Fruit fly (Drosophila melanogaster) whole organism, embryonic: ENCODE results near the gene Ugt316A1.

Source experiments
- Atf6 ChIP-seq: fragments of 200-800 bp; sonication (Bioruptor generic); IDR thresholded peaks from 2 replicates; pipeline ENCODE4 v1.3.6; 2022; ENCODE audit warnings: missing biosample characterization, missing genetic modification characterization
- CG1024 ChIP-seq: fragments of 200-800 bp; sonication (Bioruptor generic); IDR thresholded peaks from 2 replicates; pipeline ENCODE4 v1.3.6; 2022; ENCODE audit warnings: missing biosample characterization, missing genetic modification characterization
- CG11723 ChIP-seq: fragments of 200-800 bp; sonication (Bioruptor generic); optimal IDR thresholded peaks from 2 replicates; lab custom pipeline; 2017; ENCODE audit warnings: missing biosample characterization, mild to moderate bottlenecking, missing genetic modification characterization
- CG1233 ChIP-seq: fragments of 200-800 bp; sonication (Bioruptor generic); optimal IDR thresholded peaks from 4 replicates; lab custom pipeline; 2018; ENCODE audit warnings: missing biosample characterization, mild to moderate bottlenecking, missing genetic modification characterization
- CG12942 ChIP-seq: fragments of 200-800 bp; sonication (Bioruptor generic); optimal IDR thresholded peaks from 3 replicates; lab custom pipeline; 2016; ENCODE audit warnings: missing biosample characterization, missing genetic modification characterization
- CG13894 ChIP-seq: fragments of 200-800 bp; sonication (Bioruptor generic); optimal IDR thresholded peaks from 3 replicates; lab custom pipeline; 2018; ENCODE audit warnings: missing biosample characterization, mild to moderate bottlenecking, missing genetic modification characterization, moderate library complexity
- CG14860 ChIP-seq: fragments of 200-800 bp; sonication (Bioruptor generic); IDR thresholded peaks from 3 replicates; pipeline ENCODE4 v1.3.6; 2022; ENCODE audit warnings: missing biosample characterization, missing genetic modification characterization; ENCODE audit not compliant: partially characterized antibody
- CG15601 ChIP-seq: fragments of 200-800 bp; sonication (Bioruptor generic); optimal IDR thresholded peaks from 3 replicates; lab custom pipeline; 2019; ENCODE audit warnings: missing biosample characterization, mild to moderate bottlenecking, missing genetic modification characterization, moderate library complexity
- CG16779 ChIP-seq: fragments of 200-800 bp; sonication (Bioruptor generic); IDR thresholded peaks from 2 replicates; pipeline ENCODE4 v1.3.6; 2022; ENCODE audit warnings: missing biosample characterization, missing genetic modification characterization
- CG17186 ChIP-seq: fragments of 200-800 bp; sonication (Bioruptor generic); optimal IDR thresholded peaks from 3 replicates; lab custom pipeline; 2017; ENCODE audit warnings: missing biosample characterization, missing genetic modification reagents, missing genetic modification characterization
- CG17385 ChIP-seq: fragments of 200-800 bp; sonication (Bioruptor generic); optimal IDR thresholded peaks from 3 replicates; lab custom pipeline; 2018; ENCODE audit warnings: missing biosample characterization, mild to moderate bottlenecking, missing genetic modification characterization
- CG18011 ChIP-seq: fragments of 200-800 bp; sonication (Bioruptor generic); optimal IDR thresholded peaks from 2 replicates; lab custom pipeline; 2017; ENCODE audit warnings: missing biosample characterization, missing genetic modification characterization, mild to moderate bottlenecking, moderate library complexity, missing genotype
- CG30403 ChIP-seq: fragments of 200-800 bp; sonication (Bioruptor generic); optimal IDR thresholded peaks from 3 replicates; lab custom pipeline; 2016; ENCODE audit warnings: missing biosample characterization, missing genetic modification characterization
- CG3281 ChIP-seq: fragments of 200-800 bp; sonication (Bioruptor generic); optimal IDR thresholded peaks from 3 replicates; lab custom pipeline; 2017; ENCODE audit warnings: missing biosample characterization, mild to moderate bottlenecking, missing genetic modification characterization
- CG6689 ChIP-seq: fragments of 200-800 bp; sonication (Bioruptor generic); IDR thresholded peaks from 2 replicates; pipeline ENCODE4 v1.3.6; 2022; ENCODE audit warnings: missing biosample characterization, missing genetic modification characterization
- CG6791 ChIP-seq: fragments of 200-800 bp; sonication (Bioruptor generic); IDR thresholded peaks from 3 replicates; pipeline ENCODE4 v1.3.6; 2022; ENCODE audit warnings: missing biosample characterization, missing genetic modification characterization; ENCODE audit not compliant: partially characterized antibody
- CG9609 ChIP-seq: fragments of 200-800 bp; sonication (Bioruptor generic); optimal IDR thresholded peaks from 3 replicates; lab custom pipeline; 2016; ENCODE audit warnings: missing biosample characterization, missing genetic modification characterization
- CG9876 ChIP-seq: fragments of 200-800 bp; sonication (Bioruptor generic); optimal IDR thresholded peaks from 2 replicates; lab custom pipeline; 2016; ENCODE audit warnings: missing biosample characterization, missing genetic modification characterization
- CTCF ChIP-seq: fragments of 200-800 bp; sonication (Bioruptor generic); optimal IDR thresholded peaks from 2 replicates; lab custom pipeline; 2017; ENCODE audit warnings: missing biosample characterization, mild to moderate bottlenecking, missing genetic modification characterization, moderate library complexity
- CkIIα-i1 ChIP-seq: fragments of 200-800 bp; sonication (Bioruptor generic); IDR thresholded peaks from 2 replicates; pipeline ENCODE4 v1.3.6; 2022; ENCODE audit warnings: missing biosample characterization, missing genetic modification characterization
- CoRest ChIP-seq: fragments of 200-800 bp; sonication (Bioruptor generic); optimal IDR thresholded peaks from 3 replicates; lab custom pipeline; 2018; ENCODE audit warnings: missing biosample characterization, mild to moderate bottlenecking, missing genetic modification characterization, moderate library complexity
- Deaf1 ChIP-seq: fragments of 200-800 bp; optimal IDR thresholded peaks from 3 replicates; lab custom pipeline; 2019; ENCODE audit warnings: missing biosample characterization, mild to moderate bottlenecking, missing genetic modification characterization, moderate library complexity
- Doc3 ChIP-seq: fragments of 200-800 bp; sonication (Bioruptor generic); IDR thresholded peaks from 3 replicates; pipeline ENCODE4 v1.3.6; 2022; ENCODE audit warnings: missing biosample characterization, missing genetic modification characterization; ENCODE audit not compliant: partially characterized antibody
- Fer3 ChIP-seq: fragments of 200-800 bp; sonication (Bioruptor generic); optimal IDR thresholded peaks from 2 replicates; lab custom pipeline; 2018; ENCODE audit warnings: missing biosample characterization, mild to moderate bottlenecking, missing genetic modification characterization, moderate library complexity
- HHEX ChIP-seq: fragments of 200-800 bp; sonication (Bioruptor generic); optimal IDR thresholded peaks from 3 replicates; lab custom pipeline; 2017; ENCODE audit warnings: missing biosample characterization, mild to moderate bottlenecking, missing genetic modification characterization, missing genetic modification reagents
- HLH4C ChIP-seq: fragments of 200-800 bp; sonication (Bioruptor generic); IDR thresholded peaks from 3 replicates; pipeline ENCODE4 v1.3.6; 2022; ENCODE audit warnings: missing biosample characterization, missing genetic modification characterization; ENCODE audit not compliant: partially characterized antibody
- HLHmδ ChIP-seq: fragments of 200-800 bp; sonication (Bioruptor generic); optimal IDR thresholded peaks from 2 replicates; lab custom pipeline; 2018; ENCODE audit warnings: missing biosample characterization, mild to moderate bottlenecking, missing genetic modification characterization, moderate library complexity
- HmgD ChIP-seq: fragments of 200-800 bp; sonication (Bioruptor generic); optimal IDR thresholded peaks from 3 replicates; lab custom pipeline; 2016; ENCODE audit warnings: missing biosample characterization, missing genetic modification characterization
- Lhr ChIP-seq: fragments of 200-800 bp; sonication (Bioruptor generic); optimal IDR thresholded peaks from 3 replicates; lab custom pipeline; 2017; ENCODE audit warnings: mild to moderate bottlenecking, missing biosample characterization, missing genetic modification reagents, missing genetic modification characterization
- Opbp ChIP-seq: fragments of 200-800 bp; sonication (Bioruptor generic); IDR thresholded peaks from 3 replicates; pipeline ENCODE4 v1.3.6; 2022; ENCODE audit warnings: missing biosample characterization, missing genetic modification characterization; ENCODE audit not compliant: partially characterized antibody
- Spps ChIP-seq: fragments of 200-800 bp; sonication (Bioruptor generic); optimal IDR thresholded peaks from 2 replicates; lab custom pipeline; 2018; ENCODE audit warnings: missing biosample characterization, mild to moderate bottlenecking, missing genetic modification characterization
- Xbp1 ChIP-seq: fragments of 200-800 bp; sonication (Bioruptor generic); optimal IDR thresholded peaks from 3 replicates; lab custom pipeline; 2016; ENCODE audit warnings: missing biosample characterization, mild to moderate bottlenecking, missing genetic modification characterization
- YL-1 ChIP-seq: fragments of 200-800 bp; sonication (Bioruptor generic); optimal IDR thresholded peaks from 3 replicates; lab custom pipeline; 2017; ENCODE audit warnings: missing biosample characterization, mild to moderate bottlenecking, missing genetic modification characterization
- ase ChIP-seq: fragments of 200-800 bp; sonication (Bioruptor generic); IDR thresholded peaks from 3 replicates; pipeline ENCODE4 v1.3.6; 2022; ENCODE audit warnings: missing biosample characterization, missing genetic modification characterization
- az2 ChIP-seq: fragments of 200-800 bp; sonication (Bioruptor generic); optimal IDR thresholded peaks from 3 replicates; lab custom pipeline; 2016; ENCODE audit warnings: missing biosample characterization, missing genetic modification characterization
- da ChIP-seq: fragments of 200-800 bp; sonication (Bioruptor generic); optimal IDR thresholded peaks from 2 replicates; lab custom pipeline; 2016; ENCODE audit warnings: missing biosample characterization, missing genetic modification characterization
- dm ChIP-seq: fragments of 200-800 bp; sonication (Bioruptor generic); optimal IDR thresholded peaks from 3 replicates; lab custom pipeline; 2016; ENCODE audit warnings: missing biosample characterization, missing genetic modification characterization
- exex ChIP-seq: fragments of 200-800 bp; sonication (Bioruptor generic); optimal IDR thresholded peaks from 4 replicates; lab custom pipeline; 2018; ENCODE audit warnings: missing biosample characterization, mild to moderate bottlenecking, missing genetic modification characterization, moderate library complexity
- luna ChIP-seq: fragments of 200-800 bp; sonication (Bioruptor generic); optimal IDR thresholded peaks from 2 replicates; lab custom pipeline; 2016; ENCODE audit warnings: missing biosample characterization, missing genetic modification characterization
- odd ChIP-seq: fragments of 200-800 bp; sonication (Bioruptor generic); optimal IDR thresholded peaks from 2 replicates; lab custom pipeline; 2017; ENCODE audit warnings: missing biosample characterization, mild to moderate bottlenecking, missing genetic modification characterization
- repo ChIP-seq: fragments of 200-800 bp; sonication (Bioruptor generic); optimal IDR thresholded peaks from 2 replicates; lab custom pipeline; 2016; ENCODE audit warnings: missing biosample characterization, missing genetic modification characterization
- ro ChIP-seq: fragments of 200-800 bp; sonication (Bioruptor generic); IDR thresholded peaks from 2 replicates; pipeline ENCODE4 v1.3.6; 2022; ENCODE audit warnings: missing biosample characterization, missing genetic modification characterization
- sr ChIP-seq: fragments of 200-800 bp; sonication (Bioruptor generic); IDR thresholded peaks from 3 replicates; pipeline ENCODE4 v1.3.6; 2022; ENCODE audit warnings: missing biosample characterization, missing genetic modification characterization
- usp ChIP-seq: fragments of >200 bp; optimal IDR thresholded peaks from 2 replicates; lab custom pipeline; 2017; ENCODE audit warnings: missing biosample characterization, missing genetic modification characterization
- vfl ChIP-seq: fragments of 200-800 bp; sonication (Bioruptor generic); optimal IDR thresholded peaks from 2 replicates; lab custom pipeline; 2016; ENCODE audit warnings: missing biosample characterization, missing genetic modification characterization
- wor ChIP-seq: fragments of 200-800 bp; sonication (Bioruptor generic); IDR thresholded peaks from 2 replicates; pipeline ENCODE4 v1.3.6; 2022; ENCODE audit warnings: missing biosample characterization, missing genetic modification characterization
- zen ChIP-seq: fragments of 200-800 bp; sonication (Bioruptor generic); optimal IDR thresholded peaks from 3 replicates; lab custom pipeline; 2018; ENCODE audit warnings: missing biosample characterization, mild to moderate bottlenecking, missing genetic modification characterization, moderate library complexity
- zfh1 ChIP-seq: fragments of 200-800 bp; sonication (Bioruptor generic); IDR thresholded peaks from 3 replicates; pipeline ENCODE4 v1.3.6; 2022; ENCODE audit warnings: missing biosample characterization, missing genetic modification characterization
- zfh2 ChIP-seq: fragments of 200-800 bp; sonication (Bioruptor generic); optimal IDR thresholded peaks from 2 replicates; lab custom pipeline; 2016; ENCODE audit warnings: missing biosample characterization, missing genetic modification characterization

The Ugt316A1 gene

DNA sequence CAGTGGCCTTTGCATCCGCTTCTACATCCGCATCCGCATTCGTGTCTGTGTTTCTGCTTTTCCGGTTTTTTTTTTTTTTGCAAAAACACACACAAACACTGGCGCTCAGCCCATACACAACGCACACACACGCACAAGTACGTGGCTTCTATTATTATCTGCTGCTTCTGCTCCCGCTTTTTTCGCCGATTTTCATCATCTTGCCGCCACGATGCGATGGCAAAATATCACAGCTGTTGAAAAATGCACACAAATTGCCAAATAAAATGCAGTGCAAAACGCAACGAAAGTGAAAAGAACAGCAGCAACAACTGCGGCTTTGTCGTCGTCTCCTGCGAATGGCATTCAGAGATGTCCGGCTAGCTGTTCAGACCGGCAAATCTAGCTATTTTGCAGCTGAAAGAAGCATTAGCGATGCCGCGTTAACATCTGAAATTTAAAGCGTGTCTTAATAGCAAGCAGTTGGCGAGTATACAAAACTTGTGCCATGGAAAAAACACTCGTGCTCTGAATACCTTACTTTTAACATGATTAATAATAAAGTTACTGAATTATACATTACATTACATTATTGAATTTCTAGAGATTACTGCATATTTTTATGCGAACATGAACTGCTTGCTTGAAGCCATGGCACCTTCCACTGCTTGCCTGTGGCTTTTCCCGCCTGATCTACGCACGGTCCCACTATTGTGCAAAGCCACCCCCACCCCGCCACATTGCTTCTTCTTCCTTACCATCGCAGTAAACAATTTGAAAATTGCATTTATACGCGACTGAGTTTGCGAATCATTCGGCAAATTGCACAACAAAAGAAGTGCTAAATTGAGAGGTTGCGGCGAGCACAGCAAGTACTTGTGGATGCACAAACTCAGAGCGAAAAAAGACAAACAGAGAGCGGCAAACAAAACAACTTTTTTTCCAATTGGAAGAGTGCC lies at the start of gene Ugt316A1, which contains the start of gene Sfxn2 (continued):
- TF ChIP-seq CG17186 (GFP tag; lab: Kevin White, UChicago) = peak; percentile 33
- TF ChIP-seq CG15601 (tag; lab: Kevin White, UChicago) = peak; percentile 42
- no peak; the same call in 1 of the 2 replicates for TF ChIP-seq CG6689 (GFP tag; lab: Robert Waterston, UW)
- peak; percentile 25 for TF ChIP-seq dm (GFP tag; lab: Kevin White, UChicago)
- no peak for TF ChIP-seq CG16779
- TF ChIP-seq Fer3 (tag; lab: Kevin White, UChicago) = peak; percentile 1
- no peak for TF ChIP-seq Spps (tag; lab: Kevin White, UChicago)
- peak; percentile 30 for TF ChIP-seq zfh2 (GFP tag; lab: Kevin White, UChicago)
- no peak for TF ChIP-seq Doc3
- 0 out of 3 replicates have a peak, but pooled peaks have one; percentile 21 for TF ChIP-seq ase (GFP tag; lab: Robert Waterston, UW)
- peak; percentile 98 for TF ChIP-seq CG17385 (GFP tag; lab: Kevin White, UChicago)
- no peak for TF ChIP-seq Atf6 (GFP tag; lab: Robert Waterston, UW)
- no peak for TF ChIP-seq CG18011 (GFP tag; lab: Kevin White, UChicago)
- TF ChIP-seq HLHmδ (GFP tag; lab: Kevin White, UChicago) = peak; percentile 17
- no peak for TF ChIP-seq ro
- no peak for TF ChIP-seq CG1024
- no peak for TF ChIP-seq CkIIα-i1 (GFP tag; lab: Robert Waterston, UW)
- no peak for TF ChIP-seq luna (GFP tag; lab: Kevin White, UChicago)
- 0 out of 3 replicates have a peak, but pooled peaks have one; percentile 10 for TF ChIP-seq CG6791 (GFP tag; lab: Robert Waterston, UW)
- no peak for TF ChIP-seq sr (GFP tag; lab: Robert Waterston, UW)
- no peak; the same call in 2 of the 3 replicates for TF ChIP-seq Opbp
- no peak for TF ChIP-seq CG3281 (GFP tag; lab: Kevin White, UChicago)
- no peak for TF ChIP-seq repo (GFP tag; lab: Kevin White, UChicago)
- no peak for TF ChIP-seq CG1233 (GFP tag; lab: Kevin White, UChicago)
- TF ChIP-seq HmgD (GFP tag; lab: Kevin White, UChicago) = peak; percentile 33
- TF ChIP-seq wor (GFP tag; lab: Robert Waterston, UW) = no peak
- peak; percentile 51 for TF ChIP-seq YL-1 (GFP tag; lab: Kevin White, UChicago)
- no peak for TF ChIP-seq da (GFP tag; lab: Kevin White, UChicago)
- peak; percentile 26 for TF ChIP-seq CG11723 (GFP tag; lab: Kevin White, UChicago)
- TF ChIP-seq odd (GFP tag; lab: Kevin White, UChicago) = no peak
- peak; percentile 64 for TF ChIP-seq Xbp1 (GFP tag; lab: Kevin White, UChicago)
- TF ChIP-seq CG13894 (tag; lab: Kevin White, UChicago) = peak; percentile 47
- TF ChIP-seq HLH4C (GFP tag; lab: Robert Waterston, UW) = 0 out of 3 replicates have a peak, but pooled peaks have one; percentile 51
- peak; percentile 61 for TF ChIP-seq CG30403 (GFP tag; lab: Kevin White, UChicago)
- no peak for TF ChIP-seq usp (GFP tag; lab: Kevin White, UChicago)
- TF ChIP-seq Deaf1 = no peak
- TF ChIP-seq Lhr (GFP tag; lab: Kevin White, UChicago) = peak; percentile 97
- peak; percentile 24 for TF ChIP-seq az2
- no peak for TF ChIP-seq zfh1 (GFP tag; lab: Robert Waterston, UW)
- TF ChIP-seq zen (tag; lab: Kevin White, UChicago) = peak; percentile 21
- peak; percentile 73 for TF ChIP-seq CTCF (GFP tag; lab: Kevin White, UChicago)
- no peak for TF ChIP-seq CG9609
- TF ChIP-seq exex (tag; lab: Kevin White, UChicago) = no peak
- TF ChIP-seq HHEX = no peak
- TF ChIP-seq CG9876 (GFP tag; lab: Kevin White, UChicago) = no peak
- TF ChIP-seq CG12942 (GFP tag; lab: Kevin White, UChicago) = peak; percentile 30
- no peak for TF ChIP-seq CG14860 (GFP tag; lab: Robert Waterston, UW)
- peak; percentile 64 for TF ChIP-seq CoRest (tag; lab: Kevin White, UChicago)
- TF ChIP-seq vfl (GFP tag; lab: Kevin White, UChicago) = peak; percentile 39
